Comparison of ENCODE assay signal across 3 fruit fly cellular contexts in genomic region chr2L:4028026-4028425, dm6.
TF ChIP-seq lines count a peak whose summit lies in the region.

No protein-coding gene starts in this region.

- no peak for TF ChIP-seq CTCF in whole organism, embryonic (GFP tag; optimal IDR thresholded peaks at IDR 0.05; lab: Kevin White, UChicago)

TF ChIP-seq in whole organism, embryonic, 481 proteins besides CTCF, POLR2A, EP300 and RAD21 (continues in another document):
- TF ChIP-seq amos (GFP tag; IDR thresholded peaks at IDR 0.05; lab: Robert Waterston, UW; ENCODE audit: partially characterized antibody) (no peak), Lhr (GFP tag; optimal IDR thresholded peaks at IDR 0.05; lab: Kevin White, UChicago) (no peak), fd3F (GFP tag; optimal IDR thresholded peaks at IDR 0.05; lab: Kevin White, UChicago) (no peak), grau (tag; optimal IDR thresholded peaks at IDR 0.05; lab: Kevin White, UChicago) (peak; percentile 1), prd (optimal IDR thresholded peaks at IDR 0.05; lab: Kevin White, UChicago) (no peak), prd (GFP tag; IDR thresholded peaks at IDR 0.05; lab: Robert Waterston, UW) (peak; percentile 39; the same call in 1 of the 3 replicates), CG17612 (GFP tag; IDR thresholded peaks at IDR 0.05; lab: Robert Waterston, UW) (no peak), CG18619 (GFP tag; optimal IDR thresholded peaks at IDR 0.05; lab: Kevin White, UChicago) (no peak), sisA (GFP tag; IDR thresholded peaks at IDR 0.05; lab: Robert Waterston, UW) (no peak), CG3065 (GFP tag; optimal IDR thresholded peaks at IDR 0.05; lab: Kevin White, UChicago) (no peak), Xrp1 (GFP tag; IDR thresholded peaks at IDR 0.05; lab: Robert Waterston, UW) (peak; percentile 45; the same call in 1 of the 2 replicates), bsh (GFP tag; optimal IDR thresholded peaks at IDR 0.05; lab: Kevin White, UChicago) (peak in 1 of 2 experiments; percentile 14), CG10321 (GFP tag; IDR thresholded peaks at IDR 0.05; lab: Robert Waterston, UW) (no peak), Hmr (GFP tag; optimal IDR thresholded peaks at IDR 0.05; lab: Kevin White, UChicago) (no peak), run (tag; optimal IDR thresholded peaks at IDR 0.05; lab: Kevin White, UChicago) (no peak), CG10267 (tag; optimal IDR thresholded peaks at IDR 0.05; lab: Kevin White, UChicago) (no peak), sens (GFP tag; lab: Kevin White, UChicago) (peak; percentile 43), abd-A (tag; optimal IDR thresholded peaks at IDR 0.05; lab: Kevin White, UChicago) (no peak), nerfin-1 (tag; optimal IDR thresholded peaks at IDR 0.05; lab: Kevin White, UChicago) (no peak), Trl (optimal IDR thresholded peaks at IDR 0.05; lab: Kevin White, UChicago) (peak in 1 of 2 experiments; percentile 23), Trl (GFP tag; optimal IDR thresholded peaks at IDR 0.05; lab: Kevin White, UChicago) (no peak), CG18262 (tag; optimal IDR thresholded peaks at IDR 0.05; lab: Kevin White, UChicago) (no peak), CG10209 (GFP tag; optimal IDR thresholded peaks at IDR 0.05; lab: Kevin White, UChicago) (no peak), zfh1 (GFP tag; IDR thresholded peaks at IDR 0.05; lab: Robert Waterston, UW) (0 out of 3 replicates have a peak, but pooled peaks have one; percentile 26), CG17328 (GFP tag; IDR thresholded peaks at IDR 0.05; lab: Robert Waterston, UW) (no peak), ken (GFP tag; IDR thresholded peaks at IDR 0.05; lab: Robert Waterston, UW) (0 out of 3 replicates have a peak, but pooled peaks have one; percentile 31), Drgx (GFP tag; IDR thresholded peaks at IDR 0.05; lab: Robert Waterston, UW) (peak; percentile 49; the same call in 1 of the 2 replicates), gem (tag; optimal IDR thresholded peaks at IDR 0.05; lab: Kevin White, UChicago) (no peak), Ets97D (GFP tag; optimal IDR thresholded peaks at IDR 0.05; lab: Kevin White, UChicago) (no peak), Bdp1 (GFP tag; optimal IDR thresholded peaks at IDR 0.05; lab: Kevin White, UChicago) (no peak)

TF ChIP-seq in whole organism, prepupa, 60 proteins besides CTCF, POLR2A, EP300 and RAD21 (continues in another document):
- TF ChIP-seq CG6792 (GFP tag; optimal IDR thresholded peaks at IDR 0.05; lab: Kevin White, UChicago) (no peak), vri (GFP tag; optimal IDR thresholded peaks at IDR 0.05; lab: Kevin White, UChicago) (no peak), CG34406 (GFP tag; optimal IDR thresholded peaks at IDR 0.05; lab: Kevin White, UChicago) (peak; percentile 11), CG31627 (GFP tag; optimal IDR thresholded peaks at IDR 0.05; lab: Kevin White, UChicago) (no peak), Met (GFP tag; optimal IDR thresholded peaks at IDR 0.05; lab: Kevin White, UChicago) (peak; percentile 2), Gug (GFP tag; IDR thresholded peaks at IDR 0.05; lab: Robert Waterston, UW) (peak; percentile 52), dac (GFP tag; optimal IDR thresholded peaks at IDR 0.05; lab: Kevin White, UChicago) (no peak), fd59A (GFP tag; optimal IDR thresholded peaks at IDR 0.05; lab: Kevin White, UChicago) (peak; percentile 34), CG8119 (GFP tag; IDR thresholded peaks at IDR 0.05; lab: Robert Waterston, UW) (peak; percentile 61; the same call in 2 of the 3 replicates), salr (GFP tag; optimal IDR thresholded peaks at IDR 0.05; lab: Kevin White, UChicago) (peak in 1 of 2 experiments; percentile 1), Ets96B (tag; optimal IDR thresholded peaks at IDR 0.05; lab: Kevin White, UChicago) (peak; percentile 64), Hr4 (GFP tag; optimal IDR thresholded peaks at IDR 0.05; lab: Kevin White, UChicago) (no peak), CG10631 (GFP tag; optimal IDR thresholded peaks at IDR 0.05; lab: Kevin White, UChicago) (peak; percentile 71), lz (GFP tag; optimal IDR thresholded peaks at IDR 0.05; lab: Kevin White, UChicago) (peak; percentile 46), dsx (GFP tag; optimal IDR thresholded peaks at IDR 0.05; lab: Kevin White, UChicago; ENCODE audit: poor library complexity, severe bottlenecking) (peak; percentile 30), CG3032 (tag; optimal IDR thresholded peaks at IDR 0.05; lab: Kevin White, UChicago) (peak; percentile 36), CG1621 (tag; optimal IDR thresholded peaks at IDR 0.05; lab: Kevin White, UChicago) (peak; percentile 50), CG6276 (GFP tag; optimal IDR thresholded peaks at IDR 0.05; lab: Kevin White, UChicago) (no peak), Eip93F (GFP tag; optimal IDR thresholded peaks at IDR 0.05; lab: Kevin White, UChicago) (no peak), eg (GFP tag; IDR thresholded peaks at IDR 0.05; lab: Robert Waterston, UW) (peak; percentile 43; the same call in 1 of the 3 replicates), Eip78C (GFP tag; lab: Kevin White, UChicago) (peak; percentile 84), fd85E (GFP tag; optimal IDR thresholded peaks at IDR 0.05; lab: Kevin White, UChicago) (no peak), Smox (GFP tag; optimal IDR thresholded peaks at IDR 0.05; lab: Kevin White, UChicago) (peak; percentile 9), Hr39 (GFP tag; optimal IDR thresholded peaks at IDR 0.05; lab: Kevin White, UChicago) (peak; percentile 6), acj6 (GFP tag; optimal IDR thresholded peaks at IDR 0.05; lab: Kevin White, UChicago) (peak; percentile 34), topi (GFP tag; optimal IDR thresholded peaks at IDR 0.05; lab: Kevin White, UChicago) (peak; percentile 5), net (GFP tag; optimal IDR thresholded peaks at IDR 0.05; lab: Kevin White, UChicago) (no peak), Eip75B (GFP tag; optimal IDR thresholded peaks at IDR 0.05; lab: Kevin White, UChicago) (peak; percentile 72), pdm3 (GFP tag; optimal IDR thresholded peaks at IDR 0.05; lab: Kevin White, UChicago) (no peak), Sox14 (GFP tag; optimal IDR thresholded peaks at IDR 0.05; lab: Kevin White, UChicago) (peak; percentile 75), CG4318 (GFP tag; optimal IDR thresholded peaks at IDR 0.05; lab: Kevin White, UChicago) (no peak), CG9139 (GFP tag; optimal IDR thresholded peaks at IDR 0.05; lab: Kevin White, UChicago) (no peak), CG11294 (GFP tag; IDR thresholded peaks at IDR 0.05; lab: Robert Waterston, UW) (no peak)

TF ChIP-seq in whole organism, pupa, 21 proteins besides CTCF, POLR2A, EP300 and RAD21:
- no peak for TF ChIP-seq CG12605 (GFP tag; IDR thresholded peaks at IDR 0.05; lab: Robert Waterston, UW)
- TF ChIP-seq EcR (GFP tag; optimal IDR thresholded peaks at IDR 0.05; lab: Kevin White, UChicago): peak; percentile 69
- no peak for TF ChIP-seq Pif1A (GFP tag; optimal IDR thresholded peaks at IDR 0.05; lab: Kevin White, UChicago)
- TF ChIP-seq CG8301 (tag; optimal IDR thresholded peaks at IDR 0.05; lab: Kevin White, UChicago): peak; percentile 39
- TF ChIP-seq CG8159 (tag; optimal IDR thresholded peaks at IDR 0.05; lab: Kevin White, UChicago): peak; percentile 49
- TF ChIP-seq CG17806 (tag; optimal IDR thresholded peaks at IDR 0.05; lab: Kevin White, UChicago): peak; percentile 64
- 0 out of 2 replicates have a peak, but pooled peaks have one; percentile 21 for TF ChIP-seq rn (GFP tag; IDR thresholded peaks at IDR 0.05; lab: Robert Waterston, UW)
- TF ChIP-seq Pif1B (GFP tag; optimal IDR thresholded peaks at IDR 0.05; lab: Kevin White, UChicago): peak; percentile 7
- TF ChIP-seq CG32121 (GFP tag; IDR thresholded peaks at IDR 0.05; lab: Robert Waterston, UW): no peak
- peak; percentile 68 for TF ChIP-seq CG9948 (tag; optimal IDR thresholded peaks at IDR 0.05; lab: Kevin White, UChicago)
- TF ChIP-seq D1 (tag; optimal IDR thresholded peaks at IDR 0.05; lab: Kevin White, UChicago): peak; percentile 20
- peak; percentile 61 for TF ChIP-seq CG14655 (GFP tag; optimal IDR thresholded peaks at IDR 0.05; lab: Kevin White, UChicago)
- TF ChIP-seq gl (tag; optimal IDR thresholded peaks at IDR 0.05; lab: Kevin White, UChicago): peak; percentile 24
- TF ChIP-seq CG10348 (GFP tag; IDR thresholded peaks at IDR 0.05; lab: Robert Waterston, UW): no peak
- TF ChIP-seq fd96Ca (GFP tag; IDR thresholded peaks at IDR 0.05; lab: Robert Waterston, UW): peak; percentile 66
- peak; percentile 64 for TF ChIP-seq CG15710 (tag; optimal IDR thresholded peaks at IDR 0.05; lab: Kevin White, UChicago)
- TF ChIP-seq CG4496 (GFP tag; IDR thresholded peaks at IDR 0.05; lab: Robert Waterston, UW): peak; percentile 68
- no peak for TF ChIP-seq Snoo (tag; optimal IDR thresholded peaks at IDR 0.05; lab: Kevin White, UChicago)
- no peak for TF ChIP-seq CG13204 (GFP tag; optimal IDR thresholded peaks at IDR 0.05; lab: Kevin White, UChicago)
- TF ChIP-seq CG34367 (tag; optimal IDR thresholded peaks at IDR 0.05; lab: Kevin White, UChicago): peak; percentile 53
- TF ChIP-seq Ets98B (GFP tag; IDR thresholded peaks at IDR 0.05; lab: Robert Waterston, UW): peak; percentile 16

Comparison
In these comparisons a context has a peak if more than half of its experiments do, and no peak if none do; other contexts are left out.
1. Of the 7 proteins assayed by ChIP-seq in both whole organism, embryonic and whole organism, prepupa: peak only in whole organism, embryonic: none; only in whole organism, prepupa: CG16779, Gug, Hr39 and Sox102F; in both: none; in neither: 3.